Worm (Caenorhabditis elegans) whole organism, L3 larva: ENCODE data around the gene T13C5.3.

ENCODE experiments used
- aly-2 ChIP-seq: fragments of 150-350 bp; optimal IDR thresholded peaks from 2 replicates; lab custom pipeline; 2014; ENCODE audit warnings: missing biosample characterization, missing genetic modification characterization
- fos-1 ChIP-seq: fragments of 150-350 bp; optimal IDR thresholded peaks from 2 replicates; lab custom pipeline; 2014; ENCODE audit warnings: missing biosample characterization, missing genetic modification characterization
- lin-39 ChIP-seq: fragments of 150-350 bp; optimal IDR thresholded peaks from 2 replicates; lab custom pipeline; 2018; ENCODE audit warnings: missing biosample characterization, missing genetic modification reagents, missing genetic modification characterization
- nhr-11 ChIP-seq: fragments of 150-350 bp; optimal IDR thresholded peaks from 2 replicates; lab custom pipeline; 2014; ENCODE audit warnings: missing biosample characterization, missing genetic modification characterization
- nhr-23 ChIP-seq: fragments of 150-350 bp; optimal IDR thresholded peaks from 2 replicates; lab custom pipeline; 2014; ENCODE audit warnings: missing biosample characterization, missing genetic modification reagents, missing genetic modification characterization
- nhr-237 ChIP-seq: fragments of 150-350 bp; optimal IDR thresholded peaks from 2 replicates; lab custom pipeline; 2014; ENCODE audit warnings: missing biosample characterization, missing genetic modification characterization
- nhr-77 ChIP-seq: fragments of 150-350 bp; optimal IDR thresholded peaks from 2 replicates; lab custom pipeline; 2014; ENCODE audit warnings: missing biosample characterization, missing genetic modification characterization
- snpc-4 ChIP-seq: fragments of 150-350 bp; optimal IDR thresholded peaks from 2 replicates; lab custom pipeline; 2014; ENCODE audit warnings: missing biosample characterization, missing genetic modification characterization
- tbx-2 ChIP-seq: sonication (generic microtip); optimal IDR thresholded peaks from 2 replicates; lab custom pipeline; 2016; ENCODE audit warnings: mild to moderate bottlenecking, missing genetic modification characterization, missing compliant biosample characterization
- unc-62 ChIP-seq: fragments of 150-350 bp; sonication (generic microtip); optimal IDR thresholded peaks from 4 replicates; lab custom pipeline; 2014; ENCODE audit warnings: missing biosample characterization, missing genetic modification reagents, missing genetic modification characterization
- zag-1 ChIP-seq: fragments of 150-350 bp; optimal IDR thresholded peaks from 2 replicates; lab custom pipeline; 2014; ENCODE audit warnings: missing biosample characterization, missing genetic modification characterization

DNA sequence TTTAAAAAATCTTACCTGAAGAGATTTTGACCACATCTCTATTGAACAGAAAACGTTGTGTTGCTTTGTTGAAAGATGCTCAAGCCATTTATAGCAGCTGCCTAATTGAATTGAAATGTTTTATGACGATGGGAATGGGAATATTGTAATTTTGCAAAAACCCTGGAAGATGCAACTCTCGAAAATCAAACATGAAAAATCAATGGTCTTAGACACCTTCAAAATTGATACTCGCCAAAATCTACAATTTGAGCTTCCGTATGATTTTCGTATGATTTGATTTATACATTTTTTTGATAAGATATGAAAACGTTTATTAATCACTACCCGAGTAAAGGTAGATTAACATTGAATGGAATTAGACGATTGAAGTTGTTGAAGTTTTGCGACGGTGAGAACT, 30.1 kb downstream of the T13C5.3 start, which contains the start of gene C14F11.7:
- TF ChIP-seq lin-39 (tag; lab: Kevin White, UChicago) (no peak), unc-62 (GFP tag; lab: Kevin White, UChicago) (no peak), nhr-77 (tag; lab: Kevin White, UChicago) (no peak), nhr-11 (no peak), tbx-2 (no peak), zag-1 (tag; lab: Kevin White, UChicago) (no peak), snpc-4 (tag; lab: Kevin White, UChicago) (no peak), fos-1 (no peak), nhr-23 (tag; lab: Kevin White, UChicago) (no peak), aly-2 (no peak), nhr-237 (tag; lab: Kevin White, UChicago) (no peak)
